Worm (Caenorhabditis elegans): ENCODE results near the gene cest-24.

Gene cest-24

DNA sequence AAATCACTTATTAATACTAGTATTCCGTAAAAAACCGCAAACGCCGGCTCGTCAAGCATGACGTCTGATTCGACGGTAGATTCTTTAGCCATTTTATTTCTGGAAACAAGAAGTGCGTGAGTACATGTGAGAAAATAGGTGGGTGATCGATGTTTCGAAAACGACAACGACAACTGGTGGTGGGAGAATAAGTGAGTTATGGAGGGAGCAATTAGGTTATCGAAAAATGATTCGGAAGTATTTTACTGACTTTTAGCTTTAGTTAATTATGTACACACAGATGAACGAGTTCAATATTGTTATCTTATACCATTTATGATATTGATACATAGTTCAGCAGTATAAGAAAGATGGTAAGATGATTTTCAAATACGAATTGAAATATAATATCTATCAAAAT is 30.4 kb upstream of the cest-24 start, which contains the start of gene srn-1:
TSS of gene srn-1 (minus strand) at position 101 of the 400 bp plus-strand sequence.
- no peak for TF ChIP-seq pqm-1 (tag; optimal IDR thresholded peaks at IDR 0.05)
- no peak for TF ChIP-seq nhr-237 (tag; optimal IDR thresholded peaks at IDR 0.05)
- TF ChIP-seq egl-5 (tag; optimal IDR thresholded peaks at IDR 0.05), result no peak
- TF ChIP-seq aly-2 (tag; optimal IDR thresholded peaks at IDR 0.05), result no peak
- no peak for TF ChIP-seq fkh-2 (tag; optimal IDR thresholded peaks at IDR 0.05)
- no peak for TF ChIP-seq hmg-11 (tag; optimal IDR thresholded peaks at IDR 0.05)

DNA sequence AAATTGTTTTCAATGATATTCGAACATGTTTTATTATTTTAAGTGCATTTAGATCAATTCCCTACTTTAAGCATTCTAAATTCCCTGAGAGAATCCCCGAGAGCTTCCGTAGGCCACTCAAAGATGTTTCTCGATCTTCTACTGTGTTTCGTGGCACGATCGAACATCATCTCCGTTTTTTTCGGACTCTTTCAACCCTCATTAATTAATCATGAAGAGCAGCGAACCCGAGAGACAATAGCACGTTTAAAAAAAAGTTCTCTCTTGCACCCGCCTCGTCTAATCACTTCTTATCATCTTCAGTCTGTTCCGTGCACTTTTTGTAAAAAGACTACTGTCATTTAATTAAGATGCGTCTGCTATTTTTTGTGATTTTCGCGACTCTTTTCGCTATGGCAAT is 28.1 kb upstream of the cest-24 start, which contains the start of gene K12B6.11:
TSS of gene K12B6.11 (plus strand) at position 301 of the 400 bp plus-strand sequence.
- TF ChIP-seq elt-2 (tag; optimal IDR thresholded peaks at IDR 0.05) (no peak), fos-1 (tag; optimal IDR thresholded peaks at IDR 0.05) (no peak), mdl-1 (tag; optimal IDR thresholded peaks at IDR 0.05) (no peak), aly-2 (tag; optimal IDR thresholded peaks at IDR 0.05) (no peak)

DNA sequence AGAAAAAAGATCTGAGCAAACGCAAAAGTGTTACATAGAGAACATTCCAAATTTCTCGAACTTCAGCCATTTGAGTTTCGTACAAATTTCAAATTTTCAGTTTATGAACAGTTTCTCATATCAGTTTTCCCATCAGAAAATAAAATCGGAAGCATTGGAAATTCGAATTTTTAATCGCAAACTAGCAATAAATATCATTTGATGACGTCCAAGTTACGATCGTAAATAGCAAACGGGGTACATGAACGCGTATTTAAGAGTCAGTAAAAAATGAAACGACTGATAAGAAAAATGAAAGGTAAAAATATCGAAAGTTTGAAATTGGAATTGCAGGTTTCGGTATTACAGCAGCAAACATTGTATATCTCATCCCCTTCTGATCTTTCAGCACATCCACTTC is 25.4 kb upstream of the cest-24 start:
- TF ChIP-seq lsy-12 (tag; optimal IDR thresholded peaks at IDR 0.05), result no peak
- TF ChIP-seq unc-39 (tag; optimal IDR thresholded peaks at IDR 0.05), result no peak
- TF ChIP-seq ztf-4 (tag; optimal IDR thresholded peaks at IDR 0.05), result no peak
- no peak for TF ChIP-seq sea-2 (GFP tag; optimal IDR thresholded peaks at IDR 0.05)
- no peak for TF ChIP-seq nhr-25 (tag; optimal IDR thresholded peaks at IDR 0.05)
- TF ChIP-seq nhr-76 (tag; optimal IDR thresholded peaks at IDR 0.05), result no peak
- no peak for TF ChIP-seq daf-12 (tag; optimal IDR thresholded peaks at IDR 0.05)
- peak; percentile 78 for TF ChIP-seq elt-2 (tag; optimal IDR thresholded peaks at IDR 0.05)
- TF ChIP-seq ama-1 (optimal IDR thresholded peaks at IDR 0.05), result no peak
- no peak for TF ChIP-seq unc-62 (GFP tag; optimal IDR thresholded peaks at IDR 0.05)
- no peak for TF ChIP-seq ceh-9 (tag; optimal IDR thresholded peaks at IDR 0.05)
- peak; percentile 13 for TF ChIP-seq pha-4 (tag; optimal IDR thresholded peaks at IDR 0.05)
- no peak for TF ChIP-seq ceh-16 (tag; optimal IDR thresholded peaks at IDR 0.05)
- TF ChIP-seq nhr-28 (tag; optimal IDR thresholded peaks at IDR 0.05), result no peak
- TF ChIP-seq pqm-1 (tag; optimal IDR thresholded peaks at IDR 0.05), result no peak
- no peak for TF ChIP-seq nhr-43 (tag; optimal IDR thresholded peaks at IDR 0.05; ENCODE audit: poor library complexity, severe bottlenecking)
- TF ChIP-seq fkh-2 (tag; optimal IDR thresholded peaks at IDR 0.05), result no peak
- TF ChIP-seq nhr-237 (tag; optimal IDR thresholded peaks at IDR 0.05), result no peak

DNA sequence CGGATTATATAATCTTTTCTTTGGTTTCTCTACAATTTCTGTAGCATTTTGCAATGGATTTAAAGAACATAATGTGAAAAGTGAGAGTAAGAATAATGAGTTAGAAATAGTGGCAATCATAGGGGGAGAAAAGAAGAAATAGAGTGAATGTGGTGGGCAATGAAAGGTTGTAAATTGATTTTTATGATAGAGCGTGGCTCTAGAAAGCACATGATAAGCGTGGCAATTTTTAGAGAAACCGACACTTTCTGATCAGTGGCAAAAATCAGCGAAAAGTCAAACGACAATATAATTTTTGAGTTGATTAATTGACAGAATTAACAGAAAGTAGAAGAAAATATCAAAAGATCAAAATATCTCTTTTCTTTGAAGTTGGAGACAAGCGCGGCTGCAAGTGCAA is 24.3 kb upstream of the cest-24 start, which contains the start of gene K12B6.9:
TSS of gene K12B6.9 (minus strand) at position 266 of the 400 bp plus-strand sequence.
- TF ChIP-seq R02D3.7 (tag; optimal IDR thresholded peaks at IDR 0.05) (no peak), mdl-1 (tag; optimal IDR thresholded peaks at IDR 0.05) (no peak), pqm-1 (tag; optimal IDR thresholded peaks at IDR 0.05) (peak; percentile 25), elt-2 (tag; optimal IDR thresholded peaks at IDR 0.05) (peak; percentile 75)

DNA sequence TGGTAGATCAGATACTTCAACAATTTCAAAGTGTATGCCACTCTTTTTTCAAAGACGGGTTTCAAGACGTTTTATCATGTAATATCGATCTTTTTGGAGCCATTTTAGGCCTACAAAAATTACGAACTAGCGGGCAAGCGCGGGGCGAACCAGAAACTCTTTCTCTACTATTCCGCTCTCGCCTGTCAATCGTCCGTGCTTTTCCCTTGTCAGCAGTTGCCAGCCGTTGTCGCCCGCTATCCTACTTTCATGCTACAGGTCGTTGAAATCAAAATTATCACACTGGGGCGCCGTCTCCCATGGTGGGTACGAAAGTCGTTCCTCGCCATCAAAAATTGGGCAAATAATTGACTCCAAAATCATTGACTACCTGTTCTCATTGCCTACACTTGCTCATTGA is 15.7 kb upstream of the cest-24 start:
- no peak for TF ChIP-seq ztf-11 (tag; optimal IDR thresholded peaks at IDR 0.05)
- TF ChIP-seq elt-3 (tag; optimal IDR thresholded peaks at IDR 0.05), result no peak
- TF ChIP-seq unc-39 (tag; optimal IDR thresholded peaks at IDR 0.05), result no peak
- TF ChIP-seq ama-1 (optimal IDR thresholded peaks at IDR 0.05), result no peak
- TF ChIP-seq nhr-237 (tag; optimal IDR thresholded peaks at IDR 0.05), result no peak

DNA sequence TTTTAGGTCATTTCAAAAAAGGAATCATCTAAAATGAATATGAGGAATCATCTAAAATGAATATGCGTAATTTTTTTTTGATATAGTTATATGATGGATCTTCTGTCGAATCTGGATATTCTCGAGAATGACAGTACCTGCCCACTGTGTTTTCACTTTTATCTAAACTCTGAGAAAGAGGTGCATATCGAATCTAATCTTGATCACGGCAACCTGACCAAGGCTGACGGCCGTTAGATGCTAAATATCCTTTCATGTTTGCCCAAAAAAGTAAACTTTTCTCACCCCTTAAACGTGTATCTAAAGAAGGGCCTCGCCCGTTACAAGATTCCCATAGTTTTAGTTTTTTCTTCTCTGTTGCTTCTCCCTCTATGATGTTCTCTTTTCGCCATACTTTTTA is 14.3 kb upstream of the cest-24 start:
- TF ChIP-seq nhr-23 (tag; optimal IDR thresholded peaks at IDR 0.05), result no peak
- TF ChIP-seq unc-62 (GFP tag; optimal IDR thresholded peaks at IDR 0.05), result no peak
- peak; percentile 5 for TF ChIP-seq nhr-25 (tag; optimal IDR thresholded peaks at IDR 0.05)
- TF ChIP-seq elt-1 (tag; optimal IDR thresholded peaks at IDR 0.05), result peak; percentile 55

DNA sequence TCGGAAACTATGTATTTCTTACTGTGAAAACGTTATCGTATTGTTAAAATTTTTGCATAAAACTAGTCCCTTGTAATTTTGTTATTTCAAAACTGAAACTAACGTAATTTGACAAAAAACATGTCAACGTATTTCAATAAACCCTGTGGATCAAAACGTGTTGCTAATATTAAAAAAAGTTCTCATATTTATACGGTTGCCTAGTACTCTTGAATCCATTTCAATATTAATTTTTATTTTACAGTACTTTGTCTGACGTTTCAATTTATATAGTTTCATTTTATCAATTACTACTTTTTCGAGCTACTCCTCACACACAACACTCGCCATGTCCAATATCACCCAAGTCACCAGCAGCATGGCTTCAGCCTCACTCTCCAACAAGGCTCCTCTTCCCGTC is 13.3 kb upstream of the cest-24 start, which contains the start of gene sago-1:
TSS of gene sago-1 (plus strand) at position 301 of the 400 bp plus-strand sequence.
- no peak for TF ChIP-seq mml-1 (tag; optimal IDR thresholded peaks at IDR 0.05)
- TF ChIP-seq nhr-12 (tag; optimal IDR thresholded peaks at IDR 0.05), result no peak
- TF ChIP-seq egl-5 (tag; optimal IDR thresholded peaks at IDR 0.05), result no peak
- TF ChIP-seq mdl-1 (tag; optimal IDR thresholded peaks at IDR 0.05), result no peak
- no peak for TF ChIP-seq nhr-77 (tag; optimal IDR thresholded peaks at IDR 0.05)
- no peak for TF ChIP-seq ceh-9 (tag; optimal IDR thresholded peaks at IDR 0.05)
- no peak for TF ChIP-seq sea-2 (GFP tag; optimal IDR thresholded peaks at IDR 0.05)
- TF ChIP-seq unc-39 (tag; optimal IDR thresholded peaks at IDR 0.05), result no peak
- no peak for TF ChIP-seq aly-2 (tag; optimal IDR thresholded peaks at IDR 0.05)
- TF ChIP-seq zag-1 (tag; optimal IDR thresholded peaks at IDR 0.05), result no peak
- TF ChIP-seq ztf-4 (tag; optimal IDR thresholded peaks at IDR 0.05), result no peak
- no peak for TF ChIP-seq nhr-25 (tag; optimal IDR thresholded peaks at IDR 0.05)
- TF ChIP-seq elt-1 (tag; optimal IDR thresholded peaks at IDR 0.05), result no peak
- TF ChIP-seq fos-1 (tag; optimal IDR thresholded peaks at IDR 0.05), result no peak
